Fruit fly (Drosophila melanogaster) whole organism, embryonic: ENCODE results near the gene CG5013.

Source experiments
- Atf3 ChIP-seq: fragments of 200-800 bp; sonication (Bioruptor generic); optimal IDR thresholded peaks from 3 replicates; lab custom pipeline; 2016; ENCODE audit warnings: missing biosample characterization, missing genetic modification characterization
- BtbVII ChIP-seq: fragments of 200-800 bp; sonication (Bioruptor generic); optimal IDR thresholded peaks from 3 replicates; lab custom pipeline; 2017; ENCODE audit warnings: missing biosample characterization, mild to moderate bottlenecking, missing genetic modification characterization
- CG1024 ChIP-seq: fragments of 200-800 bp; sonication (Bioruptor generic); IDR thresholded peaks from 2 replicates; pipeline ENCODE4 v1.3.6; 2022; ENCODE audit warnings: missing biosample characterization, missing genetic modification characterization
- CG11085 ChIP-seq: fragments of 200-800 bp; sonication (Bioruptor generic); IDR thresholded peaks from 2 replicates; pipeline ENCODE4 v1.3.6; 2022; ENCODE audit warnings: missing biosample characterization, missing genetic modification characterization
- CG13123 ChIP-seq: fragments of 200-800 bp; sonication (Bioruptor generic); optimal IDR thresholded peaks from 2 replicates; lab custom pipeline; 2016; ENCODE audit warnings: missing biosample characterization, missing genetic modification characterization
- CG15514 ChIP-seq: fragments of 200-800 bp; sonication (Bioruptor generic); optimal IDR thresholded peaks from 3 replicates; lab custom pipeline; 2017; ENCODE audit warnings: missing biosample characterization, missing genetic modification characterization, mild to moderate bottlenecking, moderate library complexity, missing genetic modification reagents
- CG17802 ChIP-seq: fragments of 200-800 bp; sonication (Bioruptor generic); optimal IDR thresholded peaks from 2 replicates; lab custom pipeline; 2018; ENCODE audit warnings: missing biosample characterization, mild to moderate bottlenecking, missing genetic modification characterization, moderate library complexity
- CG17912 ChIP-seq: fragments of 200-800 bp; sonication (Bioruptor generic); optimal IDR thresholded peaks from 2 replicates; lab custom pipeline; 2018; ENCODE audit warnings: missing biosample characterization, mild to moderate bottlenecking, missing genetic modification characterization
- CG2116 ChIP-seq: fragments of 200-800 bp; sonication (Bioruptor generic); optimal IDR thresholded peaks from 3 replicates; lab custom pipeline; 2018; ENCODE audit warnings: missing biosample characterization, mild to moderate bottlenecking, missing genetic modification characterization
- CG2120 ChIP-seq: fragments of 200-800 bp; sonication (Bioruptor generic); optimal IDR thresholded peaks from 3 replicates; lab custom pipeline; 2016; ENCODE audit warnings: missing biosample characterization, missing genetic modification characterization
- CG31388 ChIP-seq: fragments of 200-800 bp; sonication (Bioruptor generic); optimal IDR thresholded peaks from 2 replicates; lab custom pipeline; 2016; ENCODE audit warnings: missing biosample characterization, missing genetic modification characterization
- CG32767 ChIP-seq: fragments of 200-800 bp; sonication (Bioruptor generic); IDR thresholded peaks from 2 replicates; pipeline ENCODE4 v1.3.6; 2022; ENCODE audit warnings: missing biosample characterization, missing genetic modification characterization
- CG3838 ChIP-seq: fragments of 200-800 bp; sonication (Bioruptor generic); optimal IDR thresholded peaks from 3 replicates; lab custom pipeline; 2016; ENCODE audit warnings: missing biosample characterization, missing genetic modification characterization
- CG7987 ChIP-seq: fragments of 200-800 bp; sonication (Bioruptor generic); optimal IDR thresholded peaks from 2 replicates; lab custom pipeline; 2018; ENCODE audit warnings: missing biosample characterization, mild to moderate bottlenecking, missing genetic modification characterization, moderate library complexity
- CG8281 ChIP-seq: fragments of 200-800 bp; sonication (Bioruptor generic); optimal IDR thresholded peaks from 2 replicates; lab custom pipeline; 2018; ENCODE audit warnings: missing biosample characterization, mild to moderate bottlenecking, missing genetic modification characterization, moderate library complexity
- CG9609 ChIP-seq: fragments of 200-800 bp; sonication (Bioruptor generic); optimal IDR thresholded peaks from 3 replicates; lab custom pipeline; 2016; ENCODE audit warnings: missing biosample characterization, missing genetic modification characterization
- CkIIα-i1 ChIP-seq: fragments of 200-800 bp; sonication (Bioruptor generic); IDR thresholded peaks from 2 replicates; pipeline ENCODE4 v1.3.6; 2022; ENCODE audit warnings: missing biosample characterization, missing genetic modification characterization
- CoRest ChIP-seq: fragments of 200-800 bp; sonication (Bioruptor generic); optimal IDR thresholded peaks from 3 replicates; lab custom pipeline; 2018; ENCODE audit warnings: missing biosample characterization, mild to moderate bottlenecking, missing genetic modification characterization, moderate library complexity
- Dek ChIP-seq: fragments of 200-800 bp; sonication (Bioruptor generic); optimal IDR thresholded peaks from 3 replicates; lab custom pipeline; 2019; ENCODE audit warnings: missing biosample characterization, mild to moderate bottlenecking, missing genetic modification characterization, moderate library complexity
- E2f1 ChIP-seq: fragments of 200-800 bp; sonication (Bioruptor generic); IDR thresholded peaks from 2 replicates; pipeline ENCODE4 v1.3.6; 2022; ENCODE audit warnings: missing biosample characterization, missing genetic modification characterization
- Ets65A ChIP-seq: fragments of 200-800 bp; sonication (Bioruptor generic); peaks from one replicate; lab custom pipeline; 2016; ENCODE audit warnings: missing biosample characterization, missing genetic modification characterization
- Fer3 ChIP-seq: fragments of 200-800 bp; sonication (Bioruptor generic); optimal IDR thresholded peaks from 2 replicates; lab custom pipeline; 2018; ENCODE audit warnings: missing biosample characterization, mild to moderate bottlenecking, missing genetic modification characterization, moderate library complexity
- Gsc ChIP-seq: fragments of 200-800 bp; sonication (Bioruptor generic); IDR thresholded peaks from 2 replicates; pipeline ENCODE4 v1.3.6; 2022; ENCODE audit warnings: missing biosample characterization, missing genetic modification characterization
- Hsf ChIP-seq: fragments of 200-800 bp; sonication (Bioruptor generic); optimal IDR thresholded peaks from 3 replicates; lab custom pipeline; 2016; ENCODE audit warnings: missing biosample characterization, missing genetic modification characterization
- NC2α ChIP-seq: fragments of 200-800 bp; sonication (Bioruptor generic); optimal IDR thresholded peaks from 2 replicates; lab custom pipeline; 2016; ENCODE audit warnings: missing biosample characterization, missing genetic modification characterization
- Rfx ChIP-seq: fragments of 200-800 bp; sonication (Bioruptor generic); IDR thresholded peaks from 2 replicates; pipeline ENCODE4 v1.3.6; 2022; ENCODE audit warnings: missing biosample characterization, missing genetic modification characterization
- Side ChIP-seq: fragments of 200-800 bp; sonication (Bioruptor generic); optimal IDR thresholded peaks from 2 replicates; lab custom pipeline; 2016; ENCODE audit warnings: missing biosample characterization, missing genetic modification characterization
- Taf1 ChIP-seq: fragments of 200-800 bp; sonication (Bioruptor generic); IDR thresholded peaks from 2 replicates; pipeline ENCODE4 v1.3.6; 2022; ENCODE audit warnings: missing biosample characterization, missing genetic modification characterization
- bigmax ChIP-seq: fragments of 200-800 bp; sonication (Bioruptor generic); optimal IDR thresholded peaks from 2 replicates; lab custom pipeline; 2018; ENCODE audit warnings: missing biosample characterization, mild to moderate bottlenecking, missing genetic modification characterization
- bsh ChIP-seq, 2 experiments: fragments of 200-800 bp; sonication (Bioruptor generic); optimal IDR thresholded peaks; 2 replicates each; lab custom pipeline; 2017 to 2018; ENCODE audit warnings: mild to moderate bottlenecking in 2 of 2, missing biosample characterization in 2 of 2, missing genetic modification characterization in 2 of 2, moderate library complexity in 1 of 2
- chif ChIP-seq, 2 experiments: fragments of 200-800 bp; sonication (Bioruptor generic); optimal IDR thresholded peaks; 3 replicates each; lab custom pipeline; 2016; ENCODE audit warnings: missing biosample characterization in 2 of 2, missing genetic modification characterization in 2 of 2
- dmrt11E ChIP-seq: fragments of 200-800 bp; sonication (Bioruptor generic); optimal IDR thresholded peaks from 3 replicates; lab custom pipeline; 2018; ENCODE audit warnings: missing biosample characterization, mild to moderate bottlenecking, missing genetic modification characterization, moderate library complexity
- dpn ChIP-seq, 2 experiments: fragments of 200-800 bp; sonication (Bioruptor generic); optimal IDR thresholded peaks; 3 replicates each; lab custom pipeline; 2016; ENCODE audit warnings: missing biosample characterization in 2 of 2, missing genetic modification characterization in 2 of 2
- dysf ChIP-seq: fragments of 200-800 bp; sonication (Bioruptor generic); IDR thresholded peaks from 3 replicates; pipeline ENCODE4 v1.3.6; 2022; ENCODE audit warnings: missing biosample characterization, missing genetic modification characterization
- ems ChIP-seq: fragments of 200-800 bp; sonication (Bioruptor generic); optimal IDR thresholded peaks from 3 replicates; lab custom pipeline; 2016; ENCODE audit warnings: missing biosample characterization, missing genetic modification characterization
- ewg ChIP-seq: fragments of 200-800 bp; sonication (Bioruptor generic); optimal IDR thresholded peaks from 3 replicates; lab custom pipeline; 2017; ENCODE audit warnings: mild to moderate bottlenecking, missing biosample characterization, missing genetic modification reagents, missing genetic modification characterization
- hkb ChIP-seq, 2 experiments: fragments of 200-800 bp in 1 of 2; fragments of >200 bp in 1 of 2; sonication (Bioruptor generic) in 1 of 2; IDR thresholded peaks in 1 of 2; optimal IDR thresholded peaks in 1 of 2; 2 replicates each; pipeline versions ENCODE4 v1.3.6 to Lab custom; 2017 to 2022; ENCODE audit warnings: missing biosample characterization in 1 of 2, missing genetic modification characterization in 1 of 2
- kah ChIP-seq: fragments of 200-800 bp; sonication (Bioruptor generic); optimal IDR thresholded peaks from 2 replicates; lab custom pipeline; 2018; ENCODE audit warnings: missing biosample characterization, mild to moderate bottlenecking, missing genetic modification characterization
- kni ChIP-seq: fragments of 200-800 bp; sonication (Bioruptor generic); optimal IDR thresholded peaks from 3 replicates; lab custom pipeline; 2017; ENCODE audit warnings: mild to moderate bottlenecking, missing biosample characterization, missing genetic modification reagents, missing genetic modification characterization
- lab ChIP-seq: fragments of 200-800 bp; sonication (Bioruptor generic); optimal IDR thresholded peaks from 3 replicates; lab custom pipeline; 2017; ENCODE audit warnings: missing biosample characterization, missing genetic modification characterization, mild to moderate bottlenecking, moderate library complexity, missing genetic modification reagents
- lilli ChIP-seq: fragments of 200-800 bp; sonication (Bioruptor generic); optimal IDR thresholded peaks from 3 replicates; lab custom pipeline; 2016; ENCODE audit warnings: missing biosample characterization, missing genetic modification characterization
- p53 ChIP-seq: fragments of 200-800 bp; sonication (Bioruptor generic); optimal IDR thresholded peaks from 2 replicates; lab custom pipeline; 2016; ENCODE audit warnings: missing biosample characterization, missing genetic modification characterization
- ranshi ChIP-seq: fragments of 200-800 bp; sonication (Bioruptor generic); IDR thresholded peaks from 2 replicates; pipeline ENCODE4 v1.3.6; 2022; ENCODE audit warnings: missing biosample characterization, missing genetic modification characterization
- stc ChIP-seq: fragments of 200-800 bp; sonication (Bioruptor generic); IDR thresholded peaks from 2 replicates; pipeline ENCODE4 v1.3.6; 2022; ENCODE audit warnings: missing biosample characterization, missing genetic modification characterization
- stwl ChIP-seq: fragments of 200-800 bp; sonication (Bioruptor generic); optimal IDR thresholded peaks from 3 replicates; lab custom pipeline; 2018; ENCODE audit warnings: missing biosample characterization, mild to moderate bottlenecking, missing genetic modification characterization, moderate library complexity
- tin ChIP-seq: fragments of 200-800 bp; sonication (Bioruptor generic); optimal IDR thresholded peaks from 3 replicates; lab custom pipeline; 2016; ENCODE audit warnings: missing biosample characterization, missing genetic modification characterization
- tio ChIP-seq: fragments of 200-800 bp; sonication (Bioruptor generic); optimal IDR thresholded peaks from 2 replicates; lab custom pipeline; 2017; ENCODE audit warnings: missing biosample characterization, missing genetic modification characterization, inconsistent platforms
- wor ChIP-seq: fragments of 200-800 bp; sonication (Bioruptor generic); IDR thresholded peaks from 2 replicates; pipeline ENCODE4 v1.3.6; 2022; ENCODE audit warnings: missing biosample characterization, missing genetic modification characterization

The CG5013 gene

DNA sequence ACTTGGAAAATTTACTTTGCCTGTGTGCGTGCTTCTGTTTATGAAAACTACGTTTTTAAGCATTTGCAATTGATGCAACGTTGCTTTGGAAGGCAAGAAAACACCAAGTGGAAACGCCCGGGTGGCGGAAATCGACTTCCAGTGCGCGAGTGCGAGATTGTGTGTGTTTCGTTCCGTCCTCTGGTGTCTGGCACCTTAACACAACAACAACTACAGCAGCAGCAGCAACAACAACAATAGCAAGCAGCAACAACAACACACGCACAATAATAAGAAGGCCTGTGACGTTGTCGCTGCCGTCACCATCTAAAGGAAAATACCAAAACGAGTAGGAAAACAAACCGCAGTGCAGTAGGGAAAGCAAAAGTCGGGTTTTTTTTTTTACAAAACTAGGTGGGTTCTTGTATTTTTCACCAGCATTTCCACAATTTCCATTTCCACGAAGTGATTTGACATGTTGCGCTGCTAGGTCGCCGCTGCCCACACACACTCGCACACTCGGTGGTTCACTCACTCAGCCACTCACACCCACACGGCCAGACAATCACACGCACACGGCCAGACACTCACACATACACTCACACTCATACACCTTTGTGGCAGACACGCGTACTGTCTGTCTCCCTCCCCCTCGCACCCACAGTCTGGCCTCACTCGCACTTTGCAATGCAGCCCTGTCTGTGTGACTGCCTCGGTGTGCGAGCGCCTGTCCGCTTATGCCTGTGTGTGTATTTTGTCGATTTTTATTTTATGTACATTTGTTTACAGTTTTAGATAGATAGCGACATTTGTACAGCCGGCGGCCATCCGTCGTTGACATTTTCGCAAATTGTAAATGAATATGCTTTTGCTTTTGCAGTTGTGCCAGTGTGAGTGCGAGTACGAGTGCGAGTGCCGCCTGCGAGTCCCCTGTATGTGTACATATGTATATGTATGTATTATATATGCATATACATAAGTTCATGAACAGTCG, 50.1 kb downstream of the CG5013 start (continued):
- peak; percentile 40 for TF ChIP-seq Ets65A (GFP tag; lab: Kevin White, UChicago)
- peak; percentile 42; the same call in 1 of the 2 replicates for TF ChIP-seq Rfx (GFP tag; lab: Robert Waterston, UW)
- TF ChIP-seq stc (GFP tag; lab: Robert Waterston, UW), result peak; percentile 16; the same call in 1 of the 2 replicates
- TF ChIP-seq Taf1 (GFP tag; lab: Robert Waterston, UW), result no peak
- TF ChIP-seq stwl (tag; lab: Kevin White, UChicago), result no peak
- no peak for TF ChIP-seq Fer3 (tag; lab: Kevin White, UChicago)
- no peak for TF ChIP-seq tio
- TF ChIP-seq dmrt11E (tag; lab: Kevin White, UChicago), result peak; percentile 20
- TF ChIP-seq ems (GFP tag; lab: Kevin White, UChicago), result peak; percentile 4
- TF ChIP-seq NC2α (GFP tag; lab: Kevin White, UChicago), result peak; percentile 10
- no peak for TF ChIP-seq Hsf (GFP tag; lab: Kevin White, UChicago)
- TF ChIP-seq lab (GFP tag; lab: Kevin White, UChicago), result peak; percentile 54
- no peak for TF ChIP-seq CG31388 (GFP tag; lab: Kevin White, UChicago)
- TF ChIP-seq Side (GFP tag; lab: Kevin White, UChicago), result peak; percentile 61
- peak; percentile 71 for TF ChIP-seq CG17912 (GFP tag; lab: Kevin White, UChicago)
- TF ChIP-seq CG17802 (tag; lab: Kevin White, UChicago), result peak; percentile 7
- peak; percentile 80 for TF ChIP-seq kni (GFP tag; lab: Kevin White, UChicago)
- TF ChIP-seq ranshi, result peak; percentile 42; the same call in 1 of the 2 replicates
- TF ChIP-seq dysf (GFP tag; lab: Robert Waterston, UW), result 0 out of 3 replicates have a peak, but pooled peaks have one; percentile 10
- TF ChIP-seq Dek (tag; lab: Kevin White, UChicago), result no peak
- peak; percentile 25 for TF ChIP-seq kah (GFP tag; lab: Kevin White, UChicago)
- no peak for TF ChIP-seq p53 (GFP tag; lab: Kevin White, UChicago)
- no peak for TF ChIP-seq CG15514 (GFP tag; lab: Kevin White, UChicago)
- TF ChIP-seq bsh (GFP tag; optimal IDR thresholded peaks at IDR 0.05; lab: Kevin White, UChicago), result peak in 1 of 2 experiments; percentile 12
- no peak for TF ChIP-seq CG8281 (tag; lab: Kevin White, UChicago)
- TF ChIP-seq CkIIα-i1, result no peak
- no peak for TF ChIP-seq bigmax (GFP tag; lab: Kevin White, UChicago)
- no peak for TF ChIP-seq hkb (optimal IDR thresholded peaks at IDR 0.05; lab: Kevin White, UChicago)
- 0 out of 2 replicates have a peak, but pooled peaks have one; percentile 8 for TF ChIP-seq hkb (GFP tag; IDR thresholded peaks at IDR 0.05; lab: Robert Waterston, UW)
- peak; percentile 41 for TF ChIP-seq BtbVII (GFP tag; lab: Kevin White, UChicago)
- TF ChIP-seq wor (GFP tag; lab: Robert Waterston, UW), result no peak
- no peak for TF ChIP-seq CG13123 (GFP tag; lab: Kevin White, UChicago)
- TF ChIP-seq CoRest (tag; lab: Kevin White, UChicago), result no peak
- peak; percentile 75 for TF ChIP-seq ewg
- TF ChIP-seq CG2120, result peak; percentile 8
- TF ChIP-seq Atf3 (GFP tag; lab: Kevin White, UChicago), result no peak
- TF ChIP-seq lilli (GFP tag; lab: Kevin White, UChicago), result no peak
- TF ChIP-seq CG2116, result peak; percentile 22
- TF ChIP-seq chif (GFP tag; optimal IDR thresholded peaks at IDR 0.05; lab: Kevin White, UChicago), result peak in 1 of 2 experiments; percentile 7
- TF ChIP-seq CG9609, result no peak
- peak; percentile 52 for TF ChIP-seq CG7987
- TF ChIP-seq dpn (GFP tag; optimal IDR thresholded peaks at IDR 0.05; lab: Kevin White, UChicago), result no peak
- no peak for TF ChIP-seq CG1024 (GFP tag; lab: Robert Waterston, UW)
- TF ChIP-seq CG11085, result no peak
- peak; percentile 78 for TF ChIP-seq CG32767 (GFP tag; lab: Robert Waterston, UW)
- no peak for TF ChIP-seq CG3838 (GFP tag; lab: Kevin White, UChicago)
- no peak for TF ChIP-seq tin
- TF ChIP-seq Gsc, result no peak
- no peak for TF ChIP-seq E2f1 (GFP tag; lab: Robert Waterston, UW)
